Fruit fly (Drosophila melanogaster) whole organism, embryonic: ENCODE data around the gene Nubp1.

Experiments used
- Atf3 ChIP-seq: fragments of 200-800 bp; sonication (Bioruptor generic); optimal IDR thresholded peaks from 3 replicates; lab custom pipeline; 2016; ENCODE audit warnings: missing biosample characterization, missing genetic modification characterization
- Bteb2 ChIP-seq: fragments of 200-800 bp; sonication (Bioruptor generic); optimal IDR thresholded peaks from 2 replicates; lab custom pipeline; 2016; ENCODE audit warnings: missing biosample characterization, missing genetic modification characterization
- CG10147 ChIP-seq: fragments of 200-800 bp; sonication (Bioruptor generic); optimal IDR thresholded peaks from 2 replicates; lab custom pipeline; 2019; ENCODE audit warnings: missing biosample characterization, mild to moderate bottlenecking, missing genetic modification characterization, moderate library complexity
- CG1024 ChIP-seq: fragments of 200-800 bp; sonication (Bioruptor generic); IDR thresholded peaks from 2 replicates; pipeline ENCODE4 v1.3.6; 2022; ENCODE audit warnings: missing biosample characterization, missing genetic modification characterization
- CG10267 ChIP-seq: fragments of 200-800 bp; sonication (Bioruptor generic); optimal IDR thresholded peaks from 2 replicates; lab custom pipeline; 2018; ENCODE audit warnings: missing biosample characterization, mild to moderate bottlenecking, missing genetic modification characterization, moderate library complexity
- CG10431 ChIP-seq: fragments of 200-800 bp; sonication (Bioruptor generic); optimal IDR thresholded peaks from 3 replicates; lab custom pipeline; 2018; ENCODE audit warnings: missing biosample characterization, mild to moderate bottlenecking, missing genetic modification characterization
- CG10543 ChIP-seq: fragments of 200-800 bp; sonication (Bioruptor generic); optimal IDR thresholded peaks from 3 replicates; lab custom pipeline; 2017; ENCODE audit warnings: missing biosample characterization, mild to moderate bottlenecking, missing genetic modification characterization, moderate library complexity
- CG10654 ChIP-seq: fragments of 200-800 bp; sonication (Bioruptor generic); optimal IDR thresholded peaks from 2 replicates; lab custom pipeline; 2016; ENCODE audit warnings: missing biosample characterization, missing genetic modification characterization
- CG12071 ChIP-seq: fragments of 200-800 bp; sonication (Bioruptor generic); optimal IDR thresholded peaks from 3 replicates; lab custom pipeline; 2018; ENCODE audit warnings: missing biosample characterization, mild to moderate bottlenecking, missing genetic modification characterization
- CG12659 ChIP-seq: fragments of 200-800 bp; sonication (Bioruptor generic); optimal IDR thresholded peaks from 3 replicates; lab custom pipeline; 2017; ENCODE audit warnings: mild to moderate bottlenecking, missing biosample characterization, missing genetic modification reagents, missing genetic modification characterization
- CG13123 ChIP-seq: fragments of 200-800 bp; sonication (Bioruptor generic); optimal IDR thresholded peaks from 2 replicates; lab custom pipeline; 2016; ENCODE audit warnings: missing biosample characterization, missing genetic modification characterization
- CG13296 ChIP-seq: fragments of 200-800 bp; sonication (Bioruptor generic); optimal IDR thresholded peaks from 3 replicates; lab custom pipeline; 2018; ENCODE audit warnings: missing biosample characterization, mild to moderate bottlenecking, missing genetic modification characterization
- CG13775 ChIP-seq: fragments of 200-800 bp; sonication (Bioruptor generic); optimal IDR thresholded peaks from 3 replicates; lab custom pipeline; 2017; ENCODE audit warnings: missing biosample characterization, mild to moderate bottlenecking, missing genetic modification characterization
- CG13894 ChIP-seq: fragments of 200-800 bp; sonication (Bioruptor generic); optimal IDR thresholded peaks from 3 replicates; lab custom pipeline; 2018; ENCODE audit warnings: missing biosample characterization, mild to moderate bottlenecking, missing genetic modification characterization, moderate library complexity
- CG17186 ChIP-seq: fragments of 200-800 bp; sonication (Bioruptor generic); optimal IDR thresholded peaks from 3 replicates; lab custom pipeline; 2017; ENCODE audit warnings: missing biosample characterization, missing genetic modification reagents, missing genetic modification characterization
- CG17361 ChIP-seq: fragments of 200-800 bp; sonication (Bioruptor generic); IDR thresholded peaks from 3 replicates; pipeline ENCODE4 v1.3.6; 2022; ENCODE audit warnings: missing biosample characterization, missing genetic modification characterization
- CG17385 ChIP-seq: fragments of 200-800 bp; sonication (Bioruptor generic); optimal IDR thresholded peaks from 3 replicates; lab custom pipeline; 2018; ENCODE audit warnings: missing biosample characterization, mild to moderate bottlenecking, missing genetic modification characterization
- CG17802 ChIP-seq: fragments of 200-800 bp; sonication (Bioruptor generic); optimal IDR thresholded peaks from 2 replicates; lab custom pipeline; 2018; ENCODE audit warnings: missing biosample characterization, mild to moderate bottlenecking, missing genetic modification characterization, moderate library complexity
- CG17829 ChIP-seq: fragments of 200-800 bp; optimal IDR thresholded peaks from 2 replicates; lab custom pipeline; 2019; ENCODE audit warnings: missing biosample characterization, mild to moderate bottlenecking, missing genetic modification characterization, moderate library complexity
- CG18599 ChIP-seq: fragments of 200-800 bp; sonication (Bioruptor generic); optimal IDR thresholded peaks from 3 replicates; lab custom pipeline; 2017; ENCODE audit warnings: missing biosample characterization, missing genetic modification characterization, mild to moderate bottlenecking, moderate library complexity, missing genetic modification reagents
- CG30020 ChIP-seq: fragments of 200-800 bp; optimal IDR thresholded peaks from 2 replicates; lab custom pipeline; 2019; ENCODE audit warnings: missing biosample characterization, mild to moderate bottlenecking, missing genetic modification characterization, moderate library complexity
- CG34224 ChIP-seq: fragments of 200-800 bp; sonication (Bioruptor generic); IDR thresholded peaks from 3 replicates; pipeline ENCODE4 v1.3.6; 2022; ENCODE audit warnings: missing biosample characterization, missing genetic modification characterization; ENCODE audit not compliant: partially characterized antibody
- CG4360 ChIP-seq: fragments of 200-800 bp; sonication (Bioruptor generic); IDR thresholded peaks from 2 replicates; pipeline ENCODE4 v1.3.6; 2022; ENCODE audit warnings: missing biosample characterization, missing genetic modification characterization
- CG4404 ChIP-seq: fragments of 200-800 bp; sonication (Bioruptor generic); IDR thresholded peaks from 2 replicates; pipeline ENCODE4 v1.3.6; 2022; ENCODE audit warnings: missing biosample characterization, missing genetic modification characterization
- CG4854 ChIP-seq: fragments of 200-800 bp; sonication (Bioruptor generic); optimal IDR thresholded peaks from 2 replicates; lab custom pipeline; 2016; ENCODE audit warnings: missing biosample characterization, missing genetic modification characterization, inconsistent platforms
- CG6791 ChIP-seq: fragments of 200-800 bp; sonication (Bioruptor generic); IDR thresholded peaks from 3 replicates; pipeline ENCODE4 v1.3.6; 2022; ENCODE audit warnings: missing biosample characterization, missing genetic modification characterization; ENCODE audit not compliant: partially characterized antibody
- CG7357 ChIP-seq: fragments of 200-800 bp; sonication (Bioruptor generic); IDR thresholded peaks from 3 replicates; pipeline ENCODE4 v1.3.6; 2022; ENCODE audit warnings: missing biosample characterization, missing genetic modification characterization
- Dek ChIP-seq: fragments of 200-800 bp; sonication (Bioruptor generic); optimal IDR thresholded peaks from 3 replicates; lab custom pipeline; 2019; ENCODE audit warnings: missing biosample characterization, mild to moderate bottlenecking, missing genetic modification characterization, moderate library complexity
- Gug ChIP-seq: fragments of 200-800 bp; sonication (Bioruptor generic); IDR thresholded peaks from 4 replicates; pipeline ENCODE4 v1.3.6; 2022; ENCODE audit warnings: missing biosample characterization, missing genetic modification characterization
- Lpt ChIP-seq: fragments of >200 bp; optimal IDR thresholded peaks from 2 replicates; lab custom pipeline; 2018; ENCODE audit warnings: missing biosample characterization, missing genetic modification characterization
- Med ChIP-seq: fragments of 200-800 bp; sonication (Bioruptor generic); peaks from one replicate; lab custom pipeline; 2016; ENCODE audit warnings: missing biosample characterization, missing genetic modification characterization, mild to moderate bottlenecking, inconsistent platforms, moderate library complexity
- NC2β ChIP-seq: fragments of 200-800 bp; sonication (Bioruptor generic); optimal IDR thresholded peaks from 2 replicates; lab custom pipeline; 2016; ENCODE audit warnings: missing biosample characterization, missing genetic modification characterization
- Pdp1 ChIP-seq, 2 experiments: fragments of 200-800 bp; sonication (Bioruptor generic); optimal IDR thresholded peaks; 3 replicates each; lab custom pipeline; 2016; ENCODE audit warnings: missing biosample characterization in 2 of 2, missing genetic modification characterization in 2 of 2, mild to moderate bottlenecking in 1 of 2, moderate library complexity in 1 of 2
- Sry-δ ChIP-seq: fragments of 200-800 bp; sonication (Bioruptor generic); optimal IDR thresholded peaks from 2 replicates; lab custom pipeline; 2016; ENCODE audit warnings: missing biosample characterization, missing genetic modification characterization
- Ssrp ChIP-seq: fragments of 200-800 bp; sonication (Bioruptor generic); optimal IDR thresholded peaks from 2 replicates; lab custom pipeline; 2018; ENCODE audit warnings: missing biosample characterization, mild to moderate bottlenecking, missing genetic modification characterization, moderate library complexity
- Xrp1 ChIP-seq: fragments of 200-800 bp; sonication (Bioruptor generic); IDR thresholded peaks from 2 replicates; pipeline ENCODE4 v1.3.6; 2022; ENCODE audit warnings: missing biosample characterization, missing genetic modification characterization
- ash1 ChIP-seq: fragments of 200-800 bp; sonication (Bioruptor generic); optimal IDR thresholded peaks from 2 replicates; lab custom pipeline; 2018; ENCODE audit warnings: missing biosample characterization, mild to moderate bottlenecking, missing genetic modification characterization
- dmrt11E ChIP-seq: fragments of 200-800 bp; sonication (Bioruptor generic); optimal IDR thresholded peaks from 3 replicates; lab custom pipeline; 2018; ENCODE audit warnings: missing biosample characterization, mild to moderate bottlenecking, missing genetic modification characterization, moderate library complexity
- gro ChIP-seq: fragments of 200-800 bp; sonication (Bioruptor generic); optimal IDR thresholded peaks from 2 replicates; lab custom pipeline; 2016; ENCODE audit warnings: missing biosample characterization, missing genetic modification characterization
- gsb ChIP-seq: fragments of 200-800 bp; sonication (Bioruptor generic); IDR thresholded peaks from 2 replicates; pipeline ENCODE4 v1.3.6; 2022; ENCODE audit warnings: missing biosample characterization, missing genetic modification characterization
- gsb-n ChIP-seq: fragments of 200-800 bp; sonication (Bioruptor generic); optimal IDR thresholded peaks from 3 replicates; lab custom pipeline; 2018; ENCODE audit warnings: missing biosample characterization, mild to moderate bottlenecking, missing genetic modification characterization
- insv ChIP-seq, 2 experiments: fragments of 200-800 bp; sonication (Bioruptor generic); optimal IDR thresholded peaks; 3 replicates each; lab custom pipeline; 2016 to 2018; ENCODE audit warnings: missing biosample characterization in 2 of 2, missing genetic modification characterization in 2 of 2
- ken ChIP-seq: fragments of 200-800 bp; sonication (Bioruptor generic); IDR thresholded peaks from 3 replicates; pipeline ENCODE4 v1.3.6; 2022; ENCODE audit warnings: missing biosample characterization, missing genetic modification characterization
- mam ChIP-seq: fragments of 200-800 bp; sonication (Bioruptor generic); optimal IDR thresholded peaks from 3 replicates; lab custom pipeline; 2016; ENCODE audit warnings: missing biosample characterization, missing genetic modification characterization
- salm ChIP-seq: fragments of 200-800 bp; sonication (Bioruptor generic); optimal IDR thresholded peaks from 2 replicates; lab custom pipeline; 2018; ENCODE audit warnings: missing biosample characterization, mild to moderate bottlenecking, missing genetic modification characterization
- so ChIP-seq: fragments of 200-800 bp; sonication (Bioruptor generic); IDR thresholded peaks from 3 replicates; pipeline ENCODE4 v1.3.6; 2022; ENCODE audit warnings: missing biosample characterization, missing genetic modification characterization
- trem ChIP-seq: fragments of 200-800 bp; optimal IDR thresholded peaks from 3 replicates; lab custom pipeline; 2019; ENCODE audit warnings: missing biosample characterization, mild to moderate bottlenecking, missing genetic modification characterization, moderate library complexity
- vvl ChIP-seq: fragments of 200-800 bp; sonication (Bioruptor generic); IDR thresholded peaks from 2 replicates; pipeline ENCODE4 v1.3.6; 2022; ENCODE audit warnings: missing biosample characterization, missing genetic modification characterization

Nubp1 gene

DNA sequence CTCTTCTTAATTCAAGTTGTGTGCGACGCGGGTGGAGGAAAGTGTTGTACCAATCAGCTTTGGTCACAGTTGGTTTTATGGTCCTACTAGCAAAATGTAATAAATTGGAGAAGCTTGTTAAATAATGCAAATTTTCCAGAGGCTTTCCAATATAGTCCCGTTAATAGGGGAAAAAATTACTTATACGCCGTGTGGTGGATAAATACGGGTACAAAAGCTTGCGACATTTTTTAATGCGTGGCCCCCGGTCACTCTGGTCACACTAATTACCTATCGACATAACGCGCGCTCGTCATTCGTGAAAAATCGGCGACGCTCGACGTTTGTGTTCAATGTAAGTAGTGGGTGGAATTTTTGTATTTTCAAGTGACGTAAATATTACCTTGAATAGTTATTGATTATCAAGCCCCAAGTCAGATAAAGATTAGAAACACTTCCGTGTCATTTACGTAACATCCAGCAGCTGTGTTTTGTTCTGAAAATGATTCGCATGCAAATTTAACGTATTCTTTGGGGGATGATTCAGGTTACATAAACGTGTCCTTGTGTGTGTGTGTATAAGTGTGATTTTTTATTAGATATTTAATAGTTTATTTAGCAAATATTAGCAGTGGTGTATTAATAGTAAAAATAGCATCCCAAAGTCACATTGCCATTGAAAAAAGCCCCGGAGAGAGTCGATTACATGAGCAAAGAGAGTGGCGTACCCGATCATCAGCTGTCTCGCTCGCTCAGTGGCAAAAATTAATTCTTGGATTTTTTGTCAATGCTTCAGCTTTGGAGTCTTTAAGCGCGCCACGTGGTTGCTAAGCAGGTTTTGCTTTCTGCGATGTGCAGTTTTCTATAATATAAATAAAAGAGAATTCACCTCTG, 12.5 kb upstream of the Nubp1 start, which contains the start of gene Cyt-c-p (continued):
- TF ChIP-seq ash1 (no peak), gsb-n (tag; lab: Kevin White, UChicago) (peak; percentile 13), Xrp1 (GFP tag; lab: Robert Waterston, UW) (no peak), CG4360 (GFP tag; lab: Robert Waterston, UW) (no peak), Med (GFP tag; lab: Kevin White, UChicago) (peak; percentile 89), CG4404 (GFP tag; lab: Robert Waterston, UW) (no peak), Gug (GFP tag; lab: Robert Waterston, UW) (no peak), so (GFP tag; lab: Robert Waterston, UW) (no peak), CG13123 (no peak), CG10654 (GFP tag; lab: Kevin White, UChicago) (no peak), vvl (GFP tag; lab: Robert Waterston, UW) (0 out of 2 replicates have a peak, but pooled peaks have one; percentile 22), CG6791 (GFP tag; lab: Robert Waterston, UW) (peak; percentile 53; the same call in 2 of the 3 replicates), CG17829 (peak; percentile 52), CG12659 (GFP tag; lab: Kevin White, UChicago) (peak; percentile 81), Pdp1 (GFP tag; optimal IDR thresholded peaks at IDR 0.05; lab: Kevin White, UChicago) (peak in 1 of 2 experiments; percentile 83), salm (tag; lab: Kevin White, UChicago) (peak; percentile 6), CG17802 (no peak), Atf3 (GFP tag; lab: Kevin White, UChicago) (no peak), CG17385 (GFP tag; lab: Kevin White, UChicago) (peak; percentile 16), CG17186 (GFP tag; lab: Kevin White, UChicago) (peak; percentile 87), NC2β (peak; percentile 35), CG10431 (GFP tag; lab: Kevin White, UChicago) (peak; percentile 4), CG10267 (tag; lab: Kevin White, UChicago) (peak; percentile 56), CG34224 (GFP tag; lab: Robert Waterston, UW) (peak; percentile 48), gsb (no peak), Sry-δ (GFP tag; lab: Kevin White, UChicago) (peak; percentile 70), Lpt (GFP tag; lab: Kevin White, UChicago) (no peak), insv (GFP tag; optimal IDR thresholded peaks at IDR 0.05; lab: Kevin White, UChicago) (peak in 1 of 2 experiments; percentile 11), CG13296 (GFP tag; lab: Kevin White, UChicago) (peak; percentile 43), mam (GFP tag; lab: Kevin White, UChicago) (peak; percentile 19), CG7357 (GFP tag; lab: Robert Waterston, UW) (no peak), trem (tag; lab: Kevin White, UChicago) (peak; percentile 76), Dek (tag; lab: Kevin White, UChicago) (peak; percentile 4), CG1024 (GFP tag; lab: Robert Waterston, UW) (no peak), Ssrp (no peak), ken (GFP tag; lab: Robert Waterston, UW) (no peak), CG18599 (GFP tag; lab: Kevin White, UChicago) (peak; percentile 71), CG10147 (GFP tag; lab: Kevin White, UChicago) (peak; percentile 43), Bteb2 (GFP tag; lab: Kevin White, UChicago) (peak; percentile 9), CG30020 (tag; lab: Kevin White, UChicago) (peak; percentile 44), CG10543 (GFP tag; lab: Kevin White, UChicago) (peak; percentile 29), gro (peak; percentile 65), CG4854 (peak; percentile 12), CG13894 (peak; percentile 75), CG17361 (0 out of 3 replicates have a peak, but pooled peaks have one; percentile 34), CG13775 (peak; percentile 6), CG12071 (GFP tag; lab: Kevin White, UChicago) (no peak), dmrt11E (peak; percentile 17)
